Worm (Caenorhabditis elegans) whole organism, L2 larva: ENCODE data around the gene cgef-1.
A peak's percentile ranks its signal among the peaks of the same experiment; 100 is the strongest.

Experiments
- C34F6.9 ChIP-seq: fragments of 150-350 bp; optimal IDR thresholded peaks from 2 replicates; lab custom pipeline; 2014; ENCODE audit warnings: missing biosample characterization, missing genetic modification characterization
- F13H6.1 ChIP-seq: sonication (generic microtip); optimal IDR thresholded peaks from 2 replicates; lab custom pipeline; 2016; ENCODE audit warnings: missing genetic modification characterization, missing compliant biosample characterization
- R02D3.7 ChIP-seq: fragments of 150-350 bp; optimal IDR thresholded peaks from 2 replicates; lab custom pipeline; 2014; ENCODE audit warnings: missing biosample characterization, missing genetic modification characterization
- Y55F3AM.14 ChIP-seq: fragments of 200-800 bp; sonication (Bioruptor generic); optimal IDR thresholded peaks from 2 replicates; lab custom pipeline; 2018; ENCODE audit warnings: mild to moderate bottlenecking, missing genetic modification characterization, missing compliant biosample characterization
- ZK546.5 ChIP-seq: sonication (generic microtip); optimal IDR thresholded peaks from 2 replicates; lab custom pipeline; 2017; ENCODE audit warnings: missing biosample characterization, missing genetic modification characterization
- alr-1 ChIP-seq: fragments of 150-350 bp; optimal IDR thresholded peaks from 2 replicates; lab custom pipeline; 2014; ENCODE audit warnings: missing biosample characterization, missing genetic modification characterization
- aly-2 ChIP-seq: fragments of 150-350 bp; optimal IDR thresholded peaks from 2 replicates; lab custom pipeline; 2014; ENCODE audit warnings: missing biosample characterization, missing genetic modification characterization
- ama-1 ChIP-seq: fragments of 150-350 bp; optimal IDR thresholded peaks from 2 replicates; lab custom pipeline; 2018; ENCODE audit warnings: inconsistent platforms
- blmp-1 ChIP-seq: sonication (generic microtip); optimal IDR thresholded peaks from 2 replicates; lab custom pipeline; 2017; ENCODE audit warnings: missing genetic modification characterization, mild to moderate bottlenecking, missing compliant biosample characterization, antibody characterized with exemption, moderate library complexity; ENCODE audit not compliant: insufficient read depth
- ceh-16 ChIP-seq: fragments of 150-350 bp; optimal IDR thresholded peaks from 2 replicates; lab custom pipeline; 2014; ENCODE audit warnings: missing biosample characterization, missing genetic modification characterization
- ceh-82 ChIP-seq: fragments of 150-350 bp; optimal IDR thresholded peaks from 2 replicates; lab custom pipeline; 2014; ENCODE audit warnings: missing biosample characterization, missing genetic modification characterization
- crh-2 ChIP-seq: sonication (generic microtip); optimal IDR thresholded peaks from 2 replicates; lab custom pipeline; 2017; ENCODE audit warnings: missing biosample characterization, missing genetic modification characterization
- dmd-4 ChIP-seq: sonication (generic microtip); optimal IDR thresholded peaks from 2 replicates; lab custom pipeline; 2017; ENCODE audit warnings: missing biosample characterization, missing genetic modification characterization
- egl-27 ChIP-seq: sonication (generic microtip); optimal IDR thresholded peaks from 3 replicates; lab custom pipeline; 2017; ENCODE audit warnings: missing biosample characterization, missing genetic modification reagents, missing genetic modification characterization
- elt-1 ChIP-seq: fragments of 150-350 bp; optimal IDR thresholded peaks from 2 replicates; lab custom pipeline; 2014; ENCODE audit warnings: missing biosample characterization, missing genetic modification characterization
- elt-3 ChIP-seq: sonication (generic microtip); optimal IDR thresholded peaks from 2 replicates; lab custom pipeline; 2017; ENCODE audit warnings: missing biosample characterization, missing genetic modification characterization
- fos-1 ChIP-seq: fragments of 150-350 bp; optimal IDR thresholded peaks from 2 replicates; lab custom pipeline; 2014; ENCODE audit warnings: missing biosample characterization, missing genetic modification characterization
- gmeb-1 ChIP-seq: fragments of 150-350 bp; optimal IDR thresholded peaks from 2 replicates; lab custom pipeline; 2014; ENCODE audit warnings: missing biosample characterization, missing genetic modification characterization
- lin-11 ChIP-seq: fragments of 150-350 bp; sonication (generic microtip); optimal IDR thresholded peaks from 2 replicates; lab custom pipeline; 2014; ENCODE audit warnings: missing biosample characterization, missing genetic modification characterization, inconsistent platforms, mixed read lengths
- lin-13 ChIP-seq: fragments of 150-350 bp; optimal IDR thresholded peaks from 2 replicates; lab custom pipeline; 2014; ENCODE audit warnings: missing biosample characterization, missing genetic modification reagents, missing genetic modification characterization
- lin-39 ChIP-seq: fragments of 150-350 bp; optimal IDR thresholded peaks from 2 replicates; lab custom pipeline; 2014; ENCODE audit warnings: missing biosample characterization, missing genetic modification reagents, missing genetic modification characterization
- lsy-2 ChIP-seq, 2 experiments: fragments of 150-350 bp in 1 of 2; sonication (generic microtip) in 1 of 2; optimal IDR thresholded peaks; 2 replicates each; lab custom pipeline; 2014 to 2017; ENCODE audit warnings: missing biosample characterization in 2 of 2, missing genetic modification characterization in 2 of 2
- mab-5 ChIP-seq: fragments of 150-350 bp; optimal IDR thresholded peaks from 2 replicates; lab custom pipeline; 2014; ENCODE audit warnings: missing biosample characterization, missing genetic modification characterization
- mbf-1 ChIP-seq: sonication (generic microtip); optimal IDR thresholded peaks from 2 replicates; lab custom pipeline; 2017; ENCODE audit warnings: missing biosample characterization, missing genetic modification characterization
- mdl-1 ChIP-seq, 2 experiments: fragments of 150-350 bp in 1 of 2; sonication (generic microtip) in 1 of 2; optimal IDR thresholded peaks; 2 replicates each; lab custom pipeline; 2017; ENCODE audit warnings: missing biosample characterization in 2 of 2, missing genetic modification characterization in 2 of 2
- nhr-10 ChIP-seq: sonication (generic microtip); optimal IDR thresholded peaks from 2 replicates; lab custom pipeline; 2017; ENCODE audit warnings: missing biosample characterization, missing genetic modification characterization
- nhr-11 ChIP-seq: fragments of 150-350 bp; optimal IDR thresholded peaks from 2 replicates; lab custom pipeline; 2014; ENCODE audit warnings: missing biosample characterization, missing genetic modification characterization
- nhr-12 ChIP-seq: fragments of 150-350 bp; optimal IDR thresholded peaks from 2 replicates; lab custom pipeline; 2014; ENCODE audit warnings: missing biosample characterization, missing genetic modification characterization
- nhr-129 ChIP-seq: fragments of 150-350 bp; optimal IDR thresholded peaks from 2 replicates; lab custom pipeline; 2014; ENCODE audit warnings: missing biosample characterization, missing genetic modification characterization
- nhr-21 ChIP-seq: fragments of 150-350 bp; optimal IDR thresholded peaks from 2 replicates; lab custom pipeline; 2014; ENCODE audit warnings: missing biosample characterization, missing genetic modification characterization
- nhr-23 ChIP-seq: fragments of 150-350 bp; optimal IDR thresholded peaks from 2 replicates; lab custom pipeline; 2014; ENCODE audit warnings: missing biosample characterization, missing genetic modification reagents, missing genetic modification characterization
- nhr-237 ChIP-seq: fragments of 150-350 bp; optimal IDR thresholded peaks from 2 replicates; lab custom pipeline; 2014; ENCODE audit warnings: missing biosample characterization, missing genetic modification characterization
- nhr-25 ChIP-seq: fragments of 150-350 bp; sonication (generic microtip); optimal IDR thresholded peaks from 3 replicates; lab custom pipeline; 2014; ENCODE audit warnings: missing biosample characterization, missing genetic modification characterization
- nhr-6 ChIP-seq: fragments of 150-350 bp; optimal IDR thresholded peaks from 2 replicates; lab custom pipeline; 2014; ENCODE audit warnings: missing biosample characterization, missing genetic modification characterization
- nhr-77 ChIP-seq: fragments of 150-350 bp; optimal IDR thresholded peaks from 2 replicates; lab custom pipeline; 2014; ENCODE audit warnings: missing biosample characterization, missing genetic modification characterization
- peb-1 ChIP-seq: fragments of 150-350 bp; optimal IDR thresholded peaks from 2 replicates; lab custom pipeline; 2014; ENCODE audit warnings: missing biosample characterization, missing genetic modification characterization
- sem-4 ChIP-seq: fragments of 150-350 bp; optimal IDR thresholded peaks from 2 replicates; lab custom pipeline; 2014; ENCODE audit warnings: missing biosample characterization, missing genetic modification reagents, missing genetic modification characterization
- sma-3 ChIP-seq: sonication (generic microtip); optimal IDR thresholded peaks from 2 replicates; lab custom pipeline; 2016; ENCODE audit warnings: missing genetic modification reagents, missing genetic modification characterization, missing compliant biosample characterization
- sma-9 ChIP-seq, 2 experiments: fragments of 150-350 bp in 1 of 2; sonication (generic microtip) in 1 of 2; optimal IDR thresholded peaks; 2 replicates each; lab custom pipeline; 2014 to 2016; ENCODE audit warnings: missing genetic modification characterization in 2 of 2, mild to moderate bottlenecking in 1 of 2, missing biosample characterization in 1 of 2, missing compliant biosample characterization in 1 of 2, missing genetic modification reagents in 1 of 2, moderate library complexity in 1 of 2
- snpc-4 ChIP-seq: fragments of 150-350 bp; optimal IDR thresholded peaks from 2 replicates; lab custom pipeline; 2014; ENCODE audit warnings: missing biosample characterization, missing genetic modification characterization
- unc-39 ChIP-seq: fragments of 150-350 bp; optimal IDR thresholded peaks from 2 replicates; lab custom pipeline; 2014; ENCODE audit warnings: missing biosample characterization, missing genetic modification characterization
- unc-55 ChIP-seq: fragments of 150-350 bp; sonication (generic microtip); optimal IDR thresholded peaks from 3 replicates; lab custom pipeline; 2014; ENCODE audit warnings: missing biosample characterization, missing genetic modification reagents, missing genetic modification characterization
- unc-62 ChIP-seq: fragments of 150-350 bp; optimal IDR thresholded peaks from 2 replicates; lab custom pipeline; 2014; ENCODE audit warnings: missing biosample characterization, missing genetic modification reagents, missing genetic modification characterization
- zag-1 ChIP-seq: fragments of 150-350 bp; optimal IDR thresholded peaks from 2 replicates; lab custom pipeline; 2014; ENCODE audit warnings: missing biosample characterization, missing genetic modification characterization
- ztf-1 ChIP-seq: fragments of 200-800 bp; sonication (Bioruptor generic); conservative IDR thresholded peaks from 2 replicates; pipeline ENCODE4 v1.3.6; 2022; ENCODE audit warnings: missing genetic modification characterization, missing compliant biosample characterization
- ztf-11 ChIP-seq: sonication (generic microtip); optimal IDR thresholded peaks from 2 replicates; lab custom pipeline; 2017; ENCODE audit warnings: missing biosample characterization, missing genetic modification characterization
- ztf-4 ChIP-seq: fragments of 150-350 bp; optimal IDR thresholded peaks from 2 replicates; lab custom pipeline; 2014; ENCODE audit warnings: missing biosample characterization, missing genetic modification characterization

The cgef-1 gene

DNA sequence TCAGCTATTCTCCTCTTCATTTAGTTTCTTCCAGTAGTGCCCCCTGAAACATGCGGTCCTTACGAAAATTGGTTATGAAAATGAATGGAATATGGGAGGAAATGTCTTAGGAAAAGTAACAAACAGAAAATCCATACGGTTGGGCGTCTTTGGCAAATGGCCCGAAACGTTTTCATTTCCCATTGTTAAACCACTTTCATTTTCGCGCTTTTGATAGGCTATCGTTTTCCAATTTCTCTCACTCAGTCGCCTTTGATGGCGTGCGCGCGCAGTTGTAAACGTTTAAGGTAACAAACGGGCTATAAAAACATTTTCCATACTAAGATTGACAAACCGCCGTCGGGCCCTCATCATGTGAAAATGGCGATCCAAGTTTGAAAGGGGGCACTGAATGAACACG, 23.2 kb downstream of the cgef-1 start:
- TF ChIP-seq ceh-82 (tag; lab: Kevin White, UChicago) (no peak), crh-2 (no peak), F13H6.1 (tag; lab: Kevin White, UChicago) (no peak), sem-4 (tag; lab: Kevin White, UChicago) (no peak), lin-13 (no peak), dmd-4 (tag; lab: Kevin White, UChicago) (no peak), fos-1 (no peak), nhr-11 (no peak), sma-9 (GFP tag; optimal IDR thresholded peaks at IDR 0.05; lab: Kevin White, UChicago) (no peak), sma-9 (tag; optimal IDR thresholded peaks at IDR 0.05; lab: Kevin White, UChicago) (no peak), unc-62 (GFP tag; lab: Kevin White, UChicago) (no peak), nhr-77 (tag; lab: Kevin White, UChicago) (no peak), lin-39 (tag; lab: Kevin White, UChicago) (no peak)

DNA sequence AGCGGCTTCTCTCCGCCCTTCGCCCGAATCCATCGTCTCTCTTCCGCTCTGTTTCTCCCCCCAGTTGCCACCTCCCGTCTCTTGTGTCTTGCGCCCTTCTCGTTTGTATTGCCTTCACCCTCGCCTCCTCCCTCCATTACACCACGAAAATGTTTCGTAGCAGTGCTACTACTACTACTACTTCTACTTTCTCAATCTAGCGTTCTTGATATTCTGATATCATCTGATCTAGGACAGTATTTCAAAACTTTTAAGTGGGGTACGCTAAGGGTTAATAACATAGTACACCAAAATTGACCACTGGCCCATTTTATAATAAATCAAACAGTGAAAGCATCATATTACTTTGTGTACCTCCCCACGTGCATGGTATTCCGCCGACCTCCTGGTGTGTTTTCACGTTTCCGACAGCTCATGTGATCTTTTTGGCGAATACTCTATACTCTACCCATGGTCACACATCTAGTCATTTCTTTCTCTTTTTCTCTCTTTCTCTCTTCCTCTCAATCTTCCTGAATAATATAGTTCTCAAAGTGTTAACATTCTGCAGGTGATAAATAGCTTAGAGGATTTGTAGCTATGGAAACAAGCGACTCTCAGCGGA, 30.8 kb downstream of the cgef-1 start, which contains the start of gene C14A11.2:
Gene C14A11.2, plus strand, starts transcription at position 551 of the 604 bp plus-strand sequence.
- TF ChIP-seq nhr-129 (tag; lab: Kevin White, UChicago): peak; percentile 93
- no peak for TF ChIP-seq unc-62 (GFP tag; lab: Kevin White, UChicago)
- peak; percentile 56 for TF ChIP-seq C34F6.9 (tag; lab: Kevin White, UChicago)
- peak; percentile 13 for TF ChIP-seq sma-9 (GFP tag; optimal IDR thresholded peaks at IDR 0.05; lab: Kevin White, UChicago)
- TF ChIP-seq sma-9 (tag; optimal IDR thresholded peaks at IDR 0.05; lab: Kevin White, UChicago): no peak
- peak in 1 of 2 experiments; percentile 11 for TF ChIP-seq lsy-2 (tag; optimal IDR thresholded peaks at IDR 0.05; lab: Kevin White, UChicago)
- TF ChIP-seq nhr-25: peak; percentile 42
- TF ChIP-seq unc-39 (tag; lab: Kevin White, UChicago): no peak

ce11 chrX:2807390-2807789, 35.5 kb downstream of the cgef-1 start, which contains the start of gene C14A11.5:
TSS of gene C14A11.5 (minus strand) at chrX:2807528.
- peak in 1 of 2 experiments; percentile 57 for TF ChIP-seq mdl-1 (tag; optimal IDR thresholded peaks at IDR 0.05; lab: Kevin White, UChicago)
- TF ChIP-seq nhr-6 (tag; lab: Kevin White, UChicago): no peak
- TF ChIP-seq nhr-237 (tag; lab: Kevin White, UChicago): no peak
- no peak for TF ChIP-seq aly-2 (tag; lab: Kevin White, UChicago)
- no peak for TF ChIP-seq nhr-77 (tag; lab: Kevin White, UChicago)
- no peak for TF ChIP-seq ztf-4 (tag; lab: Kevin White, UChicago)
- no peak for TF ChIP-seq sma-9 (GFP tag; optimal IDR thresholded peaks at IDR 0.05; lab: Kevin White, UChicago)
- no peak for TF ChIP-seq sma-9 (tag; optimal IDR thresholded peaks at IDR 0.05; lab: Kevin White, UChicago)
- TF ChIP-seq ZK546.5 (tag; lab: Kevin White, UChicago): no peak
- no peak for TF ChIP-seq mab-5 (tag; lab: Kevin White, UChicago)
- no peak for TF ChIP-seq lin-13
- no peak for TF ChIP-seq zag-1 (tag; lab: Kevin White, UChicago)
- no peak for TF ChIP-seq peb-1 (tag; lab: Kevin White, UChicago)
- peak in 1 of 2 experiments; percentile 22 for TF ChIP-seq lsy-2 (tag; optimal IDR thresholded peaks at IDR 0.05; lab: Kevin White, UChicago)
- no peak for TF ChIP-seq sem-4 (tag; lab: Kevin White, UChicago)
- TF ChIP-seq nhr-23 (tag; lab: Kevin White, UChicago): no peak
- TF ChIP-seq C34F6.9 (tag; lab: Kevin White, UChicago): peak; percentile 56
- TF ChIP-seq gmeb-1 (tag; lab: Kevin White, UChicago): no peak
- TF ChIP-seq nhr-25: no peak
- TF ChIP-seq nhr-12: no peak
- TF ChIP-seq nhr-129 (tag; lab: Kevin White, UChicago): peak; percentile 32
- no peak for TF ChIP-seq elt-1 (tag; lab: Kevin White, UChicago)
- TF ChIP-seq ztf-11: no peak
- TF ChIP-seq alr-1: no peak
- TF ChIP-seq nhr-21 (tag; lab: Kevin White, UChicago): no peak
- no peak for TF ChIP-seq Y55F3AM.14 (GFP tag; lab: Kevin White, UChicago)
- TF ChIP-seq egl-27 (tag; lab: Kevin White, UChicago): no peak
- no peak for TF ChIP-seq unc-62 (GFP tag; lab: Kevin White, UChicago)
- no peak for TF ChIP-seq blmp-1 (tag; lab: Kevin White, UChicago)
- TF ChIP-seq R02D3.7 (tag; lab: Kevin White, UChicago): no peak
- TF ChIP-seq mbf-1 (tag; lab: Kevin White, UChicago): no peak
- TF ChIP-seq ceh-82 (tag; lab: Kevin White, UChicago): no peak
- peak; percentile 49 for TF ChIP-seq unc-55 (GFP tag; lab: Kevin White, UChicago)
- TF ChIP-seq ceh-16 (tag; lab: Kevin White, UChicago): no peak
- no peak for TF ChIP-seq elt-3 (tag; lab: Kevin White, UChicago)
- TF ChIP-seq lin-11 (tag; lab: Kevin White, UChicago): peak; percentile 61
- no peak for TF ChIP-seq ztf-1 (GFP tag; lab: Robert Waterston, UW)
- no peak for TF ChIP-seq ama-1
- peak; percentile 26 for TF ChIP-seq crh-2
- no peak for TF ChIP-seq sma-3
- no peak for TF ChIP-seq snpc-4 (tag; lab: Kevin White, UChicago)
- TF ChIP-seq unc-39 (tag; lab: Kevin White, UChicago): no peak
- TF ChIP-seq nhr-10 (tag; lab: Kevin White, UChicago): no peak
- TF ChIP-seq fos-1: no peak
- no peak for TF ChIP-seq nhr-11
- TF ChIP-seq dmd-4 (tag; lab: Kevin White, UChicago): no peak
